Fruit fly (Drosophila melanogaster) whole organism, embryonic: ENCODE results near the gene CG4364.

ENCODE experiments used
- Atf-2 ChIP-seq: fragments of 200-800 bp; sonication (Bioruptor generic); optimal IDR thresholded peaks from 2 replicates; lab custom pipeline; 2016; ENCODE audit warnings: missing biosample characterization, missing genetic modification characterization
- BEAF-32 ChIP-seq: fragments of 200-800 bp; sonication (Bioruptor generic); optimal IDR thresholded peaks from 3 replicates; lab custom pipeline; 2017; ENCODE audit warnings: missing biosample characterization, missing genetic modification characterization, mild to moderate bottlenecking, moderate library complexity, missing genetic modification reagents
- CG11696 ChIP-seq: fragments of 200-800 bp; sonication (Bioruptor generic); IDR thresholded peaks from 2 replicates; pipeline ENCODE4 v1.3.6; 2022; ENCODE audit warnings: missing biosample characterization, missing genetic modification characterization
- CG1233 ChIP-seq: fragments of 200-800 bp; sonication (Bioruptor generic); optimal IDR thresholded peaks from 4 replicates; lab custom pipeline; 2018; ENCODE audit warnings: missing biosample characterization, mild to moderate bottlenecking, missing genetic modification characterization
- CG13775 ChIP-seq: fragments of 200-800 bp; sonication (Bioruptor generic); optimal IDR thresholded peaks from 3 replicates; lab custom pipeline; 2017; ENCODE audit warnings: missing biosample characterization, mild to moderate bottlenecking, missing genetic modification characterization
- CG1647 ChIP-seq: fragments of 200-800 bp; sonication (Bioruptor generic); optimal IDR thresholded peaks from 3 replicates; lab custom pipeline; 2016; ENCODE audit warnings: missing biosample characterization, missing genetic modification characterization
- CG17186 ChIP-seq: fragments of 200-800 bp; sonication (Bioruptor generic); optimal IDR thresholded peaks from 3 replicates; lab custom pipeline; 2017; ENCODE audit warnings: missing biosample characterization, missing genetic modification reagents, missing genetic modification characterization
- CG17829 ChIP-seq: fragments of 200-800 bp; optimal IDR thresholded peaks from 2 replicates; lab custom pipeline; 2019; ENCODE audit warnings: missing biosample characterization, mild to moderate bottlenecking, missing genetic modification characterization, moderate library complexity
- CG18011 ChIP-seq: fragments of 200-800 bp; sonication (Bioruptor generic); optimal IDR thresholded peaks from 2 replicates; lab custom pipeline; 2017; ENCODE audit warnings: missing biosample characterization, missing genetic modification characterization, mild to moderate bottlenecking, moderate library complexity, missing genotype
- CG3163 ChIP-seq: fragments of 200-800 bp; sonication (Bioruptor generic); optimal IDR thresholded peaks from 3 replicates; lab custom pipeline; 2016; ENCODE audit warnings: missing biosample characterization, missing genetic modification characterization
- CG4360 ChIP-seq: fragments of 200-800 bp; sonication (Bioruptor generic); IDR thresholded peaks from 2 replicates; pipeline ENCODE4 v1.3.6; 2022; ENCODE audit warnings: missing biosample characterization, missing genetic modification characterization
- CG6175 ChIP-seq: fragments of 200-800 bp; sonication (Bioruptor generic); IDR thresholded peaks from 3 replicates; pipeline ENCODE4 v1.3.6; 2022; ENCODE audit warnings: missing biosample characterization, missing genetic modification characterization
- CG6813 ChIP-seq: fragments of 200-800 bp; sonication (Bioruptor generic); optimal IDR thresholded peaks from 2 replicates; lab custom pipeline; 2017; ENCODE audit warnings: missing biosample characterization, missing genetic modification characterization, mild to moderate bottlenecking, moderate library complexity, missing genetic modification reagents
- CG8290 ChIP-seq, 3 experiments: fragments of 200-800 bp; sonication (Bioruptor generic); optimal IDR thresholded peaks; 2 replicates each; lab custom pipeline; 2016 to 2019; ENCODE audit warnings: missing biosample characterization in 3 of 3, missing genetic modification characterization in 3 of 3, mild to moderate bottlenecking in 2 of 3, moderate library complexity in 1 of 3
- CG8944 ChIP-seq: fragments of 200-800 bp; sonication (Bioruptor generic); optimal IDR thresholded peaks from 3 replicates; lab custom pipeline; 2016; ENCODE audit warnings: missing biosample characterization, missing genetic modification characterization
- CG9437 ChIP-seq: fragments of 200-800 bp; sonication (Bioruptor generic); optimal IDR thresholded peaks from 2 replicates; lab custom pipeline; 2018; ENCODE audit warnings: missing biosample characterization, mild to moderate bottlenecking, missing genetic modification characterization
- Dbx ChIP-seq: fragments of 200-800 bp; sonication (Bioruptor generic); IDR thresholded peaks from 3 replicates; pipeline ENCODE4 v1.3.6; 2022; ENCODE audit warnings: missing biosample characterization, missing genetic modification characterization
- Dll ChIP-seq: fragments of 200-800 bp; sonication (Bioruptor generic); IDR thresholded peaks from 4 replicates; pipeline ENCODE4 v1.3.6; 2022; ENCODE audit warnings: missing biosample characterization, missing genetic modification characterization; ENCODE audit not compliant: partially characterized antibody
- E2f1 ChIP-seq: fragments of 200-800 bp; sonication (Bioruptor generic); IDR thresholded peaks from 2 replicates; pipeline ENCODE4 v1.3.6; 2022; ENCODE audit warnings: missing biosample characterization, missing genetic modification characterization
- Ets65A ChIP-seq: fragments of 200-800 bp; sonication (Bioruptor generic); peaks from one replicate; lab custom pipeline; 2016; ENCODE audit warnings: missing biosample characterization, missing genetic modification characterization
- HLHmδ ChIP-seq: fragments of 200-800 bp; sonication (Bioruptor generic); optimal IDR thresholded peaks from 2 replicates; lab custom pipeline; 2018; ENCODE audit warnings: missing biosample characterization, mild to moderate bottlenecking, missing genetic modification characterization, moderate library complexity
- Jarid2 ChIP-seq: fragments of 200-800 bp; sonication (Bioruptor generic); optimal IDR thresholded peaks from 3 replicates; lab custom pipeline; 2017; ENCODE audit warnings: mild to moderate bottlenecking, missing biosample characterization, missing genetic modification reagents, missing genetic modification characterization
- Kr ChIP-seq: fragments of 200-800 bp; sonication (Bioruptor generic); optimal IDR thresholded peaks from 2 replicates; lab custom pipeline; 2017; ENCODE audit warnings: missing biosample characterization, mild to moderate bottlenecking, missing genetic modification characterization
- Max ChIP-seq: fragments of 200-800 bp; sonication (Bioruptor generic); optimal IDR thresholded peaks from 2 replicates; lab custom pipeline; 2016; ENCODE audit warnings: missing biosample characterization, mild to moderate bottlenecking, missing genetic modification characterization
- Med ChIP-seq: fragments of 200-800 bp; sonication (Bioruptor generic); peaks from one replicate; lab custom pipeline; 2016; ENCODE audit warnings: missing biosample characterization, missing genetic modification characterization, mild to moderate bottlenecking, inconsistent platforms, moderate library complexity
- Myb ChIP-seq: fragments of 200-800 bp; sonication (Bioruptor generic); optimal IDR thresholded peaks from 2 replicates; lab custom pipeline; 2016; ENCODE audit warnings: missing biosample characterization, missing genetic modification characterization
- NK7.1 ChIP-seq: fragments of 200-800 bp; sonication (Bioruptor generic); optimal IDR thresholded peaks from 3 replicates; lab custom pipeline; 2016; ENCODE audit warnings: missing biosample characterization, missing genetic modification characterization
- Pdp1 ChIP-seq, 2 experiments: fragments of 200-800 bp; sonication (Bioruptor generic); optimal IDR thresholded peaks; 3 replicates each; lab custom pipeline; 2016; ENCODE audit warnings: missing biosample characterization in 2 of 2, missing genetic modification characterization in 2 of 2, mild to moderate bottlenecking in 1 of 2, moderate library complexity in 1 of 2
- Sry-β ChIP-seq: fragments of 200-800 bp; sonication (Bioruptor generic); optimal IDR thresholded peaks from 2 replicates; lab custom pipeline; 2018; ENCODE audit warnings: missing biosample characterization, mild to moderate bottlenecking, missing genetic modification characterization, moderate library complexity
- Tbp ChIP-seq: fragments of >200 bp; optimal IDR thresholded peaks from 2 replicates; lab custom pipeline; 2018; ENCODE audit warnings: missing biosample characterization, missing genetic modification characterization
- Xbp1 ChIP-seq: fragments of 200-800 bp; sonication (Bioruptor generic); optimal IDR thresholded peaks from 3 replicates; lab custom pipeline; 2016; ENCODE audit warnings: missing biosample characterization, mild to moderate bottlenecking, missing genetic modification characterization
- ato ChIP-seq: fragments of 200-800 bp; sonication (Bioruptor generic); IDR thresholded peaks from 2 replicates; pipeline ENCODE4 v1.3.6; 2022; ENCODE audit warnings: missing biosample characterization, missing genetic modification characterization; ENCODE audit not compliant: partially characterized antibody
- az2 ChIP-seq: fragments of 200-800 bp; sonication (Bioruptor generic); optimal IDR thresholded peaks from 3 replicates; lab custom pipeline; 2016; ENCODE audit warnings: missing biosample characterization, missing genetic modification characterization
- bigmax ChIP-seq: fragments of 200-800 bp; sonication (Bioruptor generic); optimal IDR thresholded peaks from 2 replicates; lab custom pipeline; 2018; ENCODE audit warnings: missing biosample characterization, mild to moderate bottlenecking, missing genetic modification characterization
- btn ChIP-seq: fragments of 200-800 bp; sonication (Bioruptor generic); optimal IDR thresholded peaks from 2 replicates; lab custom pipeline; 2016; ENCODE audit warnings: missing biosample characterization, missing genetic modification characterization
- caup ChIP-seq: fragments of 200-800 bp; sonication (Bioruptor generic); optimal IDR thresholded peaks from 3 replicates; lab custom pipeline; 2017; ENCODE audit warnings: missing biosample characterization, mild to moderate bottlenecking, missing genetic modification characterization, moderate library complexity; ENCODE audit not compliant: severe bottlenecking
- dmrt99B ChIP-seq: fragments of 200-800 bp; sonication (Bioruptor generic); optimal IDR thresholded peaks from 2 replicates; lab custom pipeline; 2018; ENCODE audit warnings: missing biosample characterization, mild to moderate bottlenecking, missing genetic modification characterization, moderate library complexity
- gem ChIP-seq: fragments of 200-800 bp; sonication (Bioruptor generic); optimal IDR thresholded peaks from 2 replicates; lab custom pipeline; 2019; ENCODE audit warnings: missing biosample characterization, mild to moderate bottlenecking, missing genetic modification characterization, moderate library complexity
- h ChIP-seq: fragments of >200 bp; optimal IDR thresholded peaks from 2 replicates; lab custom pipeline; 2017
- hb ChIP-seq: fragments of 200-800 bp; sonication (Bioruptor generic); IDR thresholded peaks from 3 replicates; pipeline ENCODE4 v1.3.6; 2022; ENCODE audit warnings: missing biosample characterization, missing genetic modification characterization; ENCODE audit not compliant: partially characterized antibody
- jumu ChIP-seq: fragments of 200-800 bp; sonication (Bioruptor generic); optimal IDR thresholded peaks from 3 replicates; lab custom pipeline; 2016; ENCODE audit warnings: missing biosample characterization, missing genetic modification characterization
- klu ChIP-seq: fragments of 200-800 bp; sonication (Bioruptor generic); IDR thresholded peaks from 2 replicates; pipeline ENCODE4 v1.3.6; 2022; ENCODE audit warnings: missing biosample characterization, missing genetic modification characterization
- lola ChIP-seq, 3 experiments: fragments of >200 bp in 2 of 3; fragments of 200-800 bp in 1 of 3; sonication (Bioruptor generic) in 1 of 3; optimal IDR thresholded peaks; 2 replicates each; lab custom pipeline; 2017 to 2019; ENCODE audit warnings: missing biosample characterization in 3 of 3, missing genetic modification characterization in 3 of 3, mild to moderate bottlenecking in 1 of 3, moderate library complexity in 1 of 3
- luna ChIP-seq: fragments of 200-800 bp; sonication (Bioruptor generic); optimal IDR thresholded peaks from 2 replicates; lab custom pipeline; 2016; ENCODE audit warnings: missing biosample characterization, missing genetic modification characterization
- nom ChIP-seq: fragments of 200-800 bp; sonication (Bioruptor generic); optimal IDR thresholded peaks from 2 replicates; lab custom pipeline; 2017; ENCODE audit warnings: missing biosample characterization, missing genetic modification characterization, mild to moderate bottlenecking, moderate library complexity, missing genetic modification reagents
- onecut ChIP-seq: fragments of 200-800 bp; sonication (Bioruptor generic); IDR thresholded peaks from 2 replicates; pipeline ENCODE4 v1.3.6; 2022; ENCODE audit warnings: missing biosample characterization, missing genetic modification characterization
- pho ChIP-seq: fragments of 200-800 bp; sonication (Bioruptor generic); optimal IDR thresholded peaks from 2 replicates; lab custom pipeline; 2016; ENCODE audit warnings: missing biosample characterization, missing genetic modification characterization
- sens ChIP-seq: fragments of 200-800 bp; sonication (Bioruptor generic); peaks from one replicate; lab custom pipeline; 2016; ENCODE audit warnings: missing biosample characterization, missing genetic modification characterization
- so ChIP-seq: fragments of 200-800 bp; sonication (Bioruptor generic); IDR thresholded peaks from 3 replicates; pipeline ENCODE4 v1.3.6; 2022; ENCODE audit warnings: missing biosample characterization, missing genetic modification characterization
- zfh1 ChIP-seq: fragments of 200-800 bp; sonication (Bioruptor generic); IDR thresholded peaks from 3 replicates; pipeline ENCODE4 v1.3.6; 2022; ENCODE audit warnings: missing biosample characterization, missing genetic modification characterization

CG4364 gene

DNA sequence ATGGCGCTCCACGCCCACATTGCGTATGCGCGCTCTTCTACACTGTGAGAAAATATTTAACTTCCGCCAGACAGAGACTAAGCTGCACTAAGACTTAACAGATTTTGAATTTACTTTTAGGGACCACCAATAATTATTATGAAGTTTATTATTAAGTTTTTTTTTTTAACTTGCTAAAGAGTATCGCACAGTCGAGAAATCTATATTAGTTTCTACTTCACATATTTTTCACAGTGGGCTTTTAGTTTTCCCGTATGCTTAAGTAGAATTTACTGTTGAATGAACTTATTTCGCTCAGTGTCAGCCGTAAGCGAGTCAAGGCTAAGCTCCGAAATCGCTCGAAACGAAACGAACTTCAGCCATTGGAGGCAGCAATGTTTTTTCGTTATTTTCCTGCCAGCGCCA, 50.6 kb downstream of the CG4364 start (continued):
- TF ChIP-seq Jarid2 (GFP tag; lab: Kevin White, UChicago) (peak; percentile 37), CG3163 (GFP tag; lab: Kevin White, UChicago) (peak; percentile 9), Xbp1 (peak; percentile 57), caup (GFP tag; lab: Kevin White, UChicago) (peak; percentile 85), sens (GFP tag; lab: Kevin White, UChicago) (peak; percentile 83), luna (GFP tag; lab: Kevin White, UChicago) (no peak), Myb (GFP tag; lab: Kevin White, UChicago) (peak; percentile 33), Pdp1 (GFP tag; optimal IDR thresholded peaks at IDR 0.05; lab: Kevin White, UChicago) (peak in 1 of 2 experiments; percentile 37), CG17186 (GFP tag; lab: Kevin White, UChicago) (no peak), pho (GFP tag; lab: Kevin White, UChicago) (peak; percentile 79), Dbx (GFP tag; lab: Robert Waterston, UW) (peak; percentile 84), CG4360 (GFP tag; lab: Robert Waterston, UW) (no peak), gem (tag; lab: Kevin White, UChicago) (peak; percentile 84), Tbp (GFP tag; lab: Kevin White, UChicago) (no peak), ato (no peak), nom (GFP tag; lab: Kevin White, UChicago) (no peak), Kr (GFP tag; lab: Kevin White, UChicago) (no peak), Atf-2 (peak; percentile 10), Med (GFP tag; lab: Kevin White, UChicago) (peak; percentile 92), Ets65A (GFP tag; lab: Kevin White, UChicago) (peak; percentile 85), lola (GFP tag; optimal IDR thresholded peaks at IDR 0.05; lab: Kevin White, UChicago) (no peak), CG11696 (0 out of 2 replicates have a peak, but pooled peaks have one; percentile 29), HLHmδ (GFP tag; lab: Kevin White, UChicago) (no peak), jumu (GFP tag; lab: Kevin White, UChicago) (peak; percentile 30), NK7.1 (GFP tag; lab: Kevin White, UChicago) (peak; percentile 16), CG1647 (GFP tag; lab: Kevin White, UChicago) (no peak), h (lab: Kevin White, UChicago) (no peak), CG1233 (GFP tag; lab: Kevin White, UChicago) (peak; percentile 75), zfh1 (peak; percentile 54; the same call in 1 of the 3 replicates), onecut (peak; percentile 66), BEAF-32 (GFP tag; lab: Kevin White, UChicago) (no peak), dmrt99B (tag; lab: Kevin White, UChicago) (peak; percentile 88), CG8944 (GFP tag; lab: Kevin White, UChicago) (no peak), Sry-β (GFP tag; lab: Kevin White, UChicago) (no peak), CG6813 (GFP tag; lab: Kevin White, UChicago) (peak; percentile 70), E2f1 (peak; percentile 61), btn (GFP tag; lab: Kevin White, UChicago) (no peak), bigmax (GFP tag; lab: Kevin White, UChicago) (no peak), CG13775 (GFP tag; lab: Kevin White, UChicago) (peak; percentile 64), az2 (GFP tag; lab: Kevin White, UChicago) (peak; percentile 23), Max (peak; percentile 18), CG18011 (GFP tag; lab: Kevin White, UChicago) (peak; percentile 64), CG9437 (peak; percentile 68), hb (GFP tag; lab: Robert Waterston, UW) (no peak), klu (GFP tag; lab: Robert Waterston, UW) (peak; percentile 67; the same call in 1 of the 2 replicates), CG6175 (GFP tag; lab: Robert Waterston, UW) (no peak), so (GFP tag; lab: Robert Waterston, UW) (0 out of 3 replicates have a peak, but pooled peaks have one; percentile 52), CG17829 (tag; lab: Kevin White, UChicago) (peak; percentile 40), Dll (GFP tag; lab: Robert Waterston, UW) (no peak), CG8290 (GFP tag; optimal IDR thresholded peaks at IDR 0.05; lab: Kevin White, UChicago) (no peak), CG8290 (tag; optimal IDR thresholded peaks at IDR 0.05; lab: Kevin White, UChicago) (no peak)
